Fruit fly (Drosophila melanogaster): ENCODE results near the gene CG3345.

DNA sequence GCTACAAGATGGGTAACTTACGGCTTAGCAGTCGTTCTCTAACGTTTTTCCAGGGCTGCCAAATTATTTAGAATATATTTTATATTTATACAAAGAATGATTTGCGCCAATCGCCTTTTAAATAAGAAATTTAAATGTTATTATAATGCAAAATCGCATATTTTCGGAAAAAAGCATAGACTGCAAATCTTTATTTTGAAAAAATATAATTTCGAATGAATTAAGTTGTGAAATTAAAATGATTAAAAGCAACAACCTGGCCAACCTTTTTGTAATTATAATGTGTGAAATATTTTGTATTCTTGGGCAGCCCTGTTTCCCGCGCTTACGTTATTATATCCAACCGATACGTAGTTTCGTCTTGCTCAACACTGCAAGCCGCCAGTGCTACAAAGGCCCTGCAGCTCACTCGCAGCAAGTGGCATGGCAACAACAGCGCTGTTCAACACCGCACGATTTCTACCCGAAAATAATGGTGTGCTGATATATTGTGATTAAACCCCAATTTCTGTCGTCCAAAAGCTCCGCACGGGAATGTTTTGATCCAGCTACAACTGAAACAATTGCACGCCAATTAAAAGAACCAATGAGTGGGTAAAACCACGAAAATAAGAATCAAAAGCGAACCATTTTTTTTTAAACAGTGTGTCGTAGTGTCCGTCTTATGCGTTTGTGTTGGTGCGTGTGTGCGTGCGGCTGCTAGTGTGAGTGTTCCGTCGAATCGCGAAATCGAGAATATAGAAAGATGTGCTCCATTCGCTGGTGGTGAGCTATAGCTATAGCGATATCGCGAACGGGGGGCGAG is 28.8 kb downstream of the CG3345 start, which contains the start of gene Pi3K21B:
- TF ChIP-seq Dll (optimal IDR thresholded peaks at IDR 0.05) (no peak), psq (optimal IDR thresholded peaks at IDR 0.05) (no peak)
